Fruit fly (Drosophila melanogaster) whole organism, adult: ENCODE results near the gene Alp5.

Experiments
- CG11617 ChIP-seq: fragments of 200-800 bp; sonication (Bioruptor generic); optimal IDR thresholded peaks from 2 replicates; lab custom pipeline; 2017; ENCODE audit warnings: mild to moderate bottlenecking, missing biosample characterization, missing genetic modification reagents, missing genetic modification characterization
- CG12768 ChIP-seq: fragments of 200-800 bp; sonication (Bioruptor generic); optimal IDR thresholded peaks from 2 replicates; lab custom pipeline; 2017; ENCODE audit warnings: missing biosample characterization, missing genetic modification characterization, mild to moderate bottlenecking, moderate library complexity, missing genetic modification reagents
- CG14711 ChIP-seq: fragments of 200-800 bp; sonication (Bioruptor generic); optimal IDR thresholded peaks from 2 replicates; lab custom pipeline; 2018; ENCODE audit warnings: missing biosample characterization, mild to moderate bottlenecking, missing genetic modification characterization, moderate library complexity
- CG1620 ChIP-seq: fragments of 200-800 bp; sonication (Bioruptor generic); optimal IDR thresholded peaks from 2 replicates; lab custom pipeline; 2016; ENCODE audit warnings: missing biosample characterization, missing genetic modification characterization
- CG33017 ChIP-seq: fragments of 200-800 bp; sonication (Bioruptor generic); optimal IDR thresholded peaks from 2 replicates; lab custom pipeline; 2018; ENCODE audit warnings: missing biosample characterization, mild to moderate bottlenecking, missing genetic modification characterization, moderate library complexity
- CG5204 ChIP-seq: fragments of 200-800 bp; sonication (Bioruptor generic); optimal IDR thresholded peaks from 2 replicates; lab custom pipeline; 2016; ENCODE audit warnings: missing biosample characterization, missing genetic modification characterization
- CG7045 ChIP-seq: fragments of 200-800 bp; sonication (Bioruptor generic); optimal IDR thresholded peaks from 2 replicates; lab custom pipeline; 2017; ENCODE audit warnings: missing biosample characterization, mild to moderate bottlenecking, missing genetic modification characterization
- CG7101 ChIP-seq: fragments of 200-800 bp; sonication (Bioruptor generic); optimal IDR thresholded peaks from 2 replicates; lab custom pipeline; 2018; ENCODE audit warnings: missing biosample characterization, mild to moderate bottlenecking, missing genetic modification characterization, moderate library complexity
- Clk ChIP-seq: fragments of 200-800 bp; sonication (Bioruptor generic); optimal IDR thresholded peaks from 2 replicates; lab custom pipeline; 2017; ENCODE audit warnings: missing biosample characterization, missing genetic modification characterization
- Crg-1 ChIP-seq: fragments of 200-800 bp; sonication (Bioruptor generic); optimal IDR thresholded peaks from 2 replicates; lab custom pipeline; 2016; ENCODE audit warnings: missing biosample characterization, missing genetic modification characterization
- Hr96 ChIP-seq: fragments of 200-800 bp; sonication (Bioruptor generic); optimal IDR thresholded peaks from 2 replicates; lab custom pipeline; 2016; ENCODE audit warnings: missing biosample characterization, missing genetic modification characterization
- Mnt ChIP-seq: fragments of 200-800 bp; sonication (Bioruptor generic); optimal IDR thresholded peaks from 2 replicates; lab custom pipeline; 2016; ENCODE audit warnings: missing biosample characterization, mild to moderate bottlenecking, missing genetic modification characterization
- bab1 ChIP-seq: fragments of 200-800 bp; sonication (Bioruptor generic); optimal IDR thresholded peaks from 3 replicates; lab custom pipeline; 2019; ENCODE audit warnings: missing biosample characterization, mild to moderate bottlenecking, missing genetic modification characterization, moderate library complexity
- cic ChIP-seq: fragments of 200-800 bp; sonication (Bioruptor generic); optimal IDR thresholded peaks from 2 replicates; lab custom pipeline; 2017; ENCODE audit warnings: missing biosample characterization, mild to moderate bottlenecking, missing genetic modification characterization, moderate library complexity
- cnc ChIP-seq, 2 experiments: fragments of >200 bp; optimal IDR thresholded peaks; 2 replicates each; lab custom pipeline; 2017
- kay ChIP-seq: fragments of 200-800 bp; sonication (Bioruptor generic); peaks from one replicate; lab custom pipeline; 2016; ENCODE audit warnings: missing biosample characterization, missing genetic modification characterization, borderline replicate concordance
- ovo ChIP-seq: fragments of 200-800 bp; sonication (Bioruptor generic); optimal IDR thresholded peaks from 2 replicates; lab custom pipeline; 2016; ENCODE audit warnings: missing biosample characterization, missing genetic modification characterization
- pad ChIP-seq: fragments of 200-800 bp; sonication (Bioruptor generic); optimal IDR thresholded peaks from 3 replicates; lab custom pipeline; 2017; ENCODE audit warnings: missing biosample characterization, missing genetic modification characterization, mild to moderate bottlenecking, moderate library complexity, missing genetic modification reagents
- tj ChIP-seq: fragments of 200-800 bp; sonication (Bioruptor generic); optimal IDR thresholded peaks from 3 replicates; lab custom pipeline; 2017; ENCODE audit warnings: missing biosample characterization, mild to moderate bottlenecking, missing genetic modification characterization, moderate library complexity
- toe ChIP-seq: fragments of 200-800 bp; sonication (Bioruptor generic); optimal IDR thresholded peaks from 2 replicates; lab custom pipeline; 2016; ENCODE audit warnings: missing biosample characterization, missing genetic modification characterization

Alp5 gene

dm6 chr3R:21017464-21018080, 10.8 kb upstream of the Alp5 start, which contains the start of gene Rlip:
Rlip (plus strand) TSS chr3R:21017684.
- no peak for TF ChIP-seq CG33017
- no peak for TF ChIP-seq ovo (GFP tag; lab: Kevin White, UChicago)
- TF ChIP-seq Mnt (GFP tag; lab: Kevin White, UChicago), result no peak
- TF ChIP-seq CG12768, result peak; percentile 32
- TF ChIP-seq CG7101, result peak; percentile 36
- TF ChIP-seq tj (GFP tag; lab: Kevin White, UChicago), result no peak
- peak; percentile 26 for TF ChIP-seq Crg-1 (GFP tag; lab: Kevin White, UChicago)
- peak; percentile 57 for TF ChIP-seq pad (GFP tag; lab: Kevin White, UChicago)
- TF ChIP-seq Clk (GFP tag; lab: Kevin White, UChicago), result no peak
- TF ChIP-seq kay, result peak; percentile 77
- peak; percentile 10 for TF ChIP-seq CG5204 (GFP tag; lab: Kevin White, UChicago)
- TF ChIP-seq cic, result no peak
- TF ChIP-seq Hr96, result peak; percentile 46
- TF ChIP-seq CG7045 (GFP tag; lab: Kevin White, UChicago), result peak; percentile 37
- peak; percentile 43 for TF ChIP-seq CG14711 (tag; lab: Kevin White, UChicago)
- no peak for TF ChIP-seq cnc (optimal IDR thresholded peaks at IDR 0.05; lab: Kevin White, UChicago)
- peak; percentile 48 for TF ChIP-seq bab1 (GFP tag; lab: Kevin White, UChicago)
- TF ChIP-seq CG11617 (GFP tag; lab: Kevin White, UChicago), result no peak
- peak; percentile 2 for TF ChIP-seq CG1620 (GFP tag; lab: Kevin White, UChicago)
- TF ChIP-seq toe (GFP tag; lab: Kevin White, UChicago), result peak; percentile 57

DNA sequence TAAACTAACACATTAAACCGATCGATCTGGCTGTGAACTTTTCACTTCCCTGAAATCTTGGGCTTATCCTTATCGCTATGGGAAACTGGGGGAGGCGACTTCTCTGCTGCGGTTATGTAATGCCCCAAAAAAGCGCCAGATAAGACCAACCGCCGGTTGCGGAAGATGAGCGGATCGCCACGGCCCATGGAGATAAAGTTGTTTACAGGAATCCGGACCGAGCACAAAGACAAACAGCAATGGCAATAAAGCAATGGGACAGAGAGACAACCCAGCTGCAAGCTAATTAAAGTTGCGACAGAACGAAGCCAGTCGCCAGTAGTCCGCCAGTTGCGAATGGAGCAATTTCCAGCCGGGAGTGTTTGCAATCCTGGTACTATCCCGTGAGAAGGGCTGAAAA, 8.8 kb upstream of the Alp5 start, which contains the start of gene CG5697:
Gene CG5697 (plus strand): TSS at position 314 of the 400 bp plus-strand sequence.
- TF ChIP-seq CG11617 (GFP tag; lab: Kevin White, UChicago) (peak; percentile 28), Hr96 (no peak), ovo (GFP tag; lab: Kevin White, UChicago) (peak; percentile 17), CG12768 (peak; percentile 35), CG7045 (GFP tag; lab: Kevin White, UChicago) (peak; percentile 7), cic (peak; percentile 79), Clk (GFP tag; lab: Kevin White, UChicago) (no peak), CG1620 (GFP tag; lab: Kevin White, UChicago) (peak; percentile 0), kay (peak; percentile 86), bab1 (GFP tag; lab: Kevin White, UChicago) (no peak), Mnt (GFP tag; lab: Kevin White, UChicago) (peak; percentile 49)

- TF ChIP-seq CG11617 (GFP tag; lab: Kevin White, UChicago) (no peak), bab1 (GFP tag; lab: Kevin White, UChicago) (no peak)
Observed at dm6 chr3R:21013780-21014179, 7.0 kb upstream of the Alp5 start.

DNA sequence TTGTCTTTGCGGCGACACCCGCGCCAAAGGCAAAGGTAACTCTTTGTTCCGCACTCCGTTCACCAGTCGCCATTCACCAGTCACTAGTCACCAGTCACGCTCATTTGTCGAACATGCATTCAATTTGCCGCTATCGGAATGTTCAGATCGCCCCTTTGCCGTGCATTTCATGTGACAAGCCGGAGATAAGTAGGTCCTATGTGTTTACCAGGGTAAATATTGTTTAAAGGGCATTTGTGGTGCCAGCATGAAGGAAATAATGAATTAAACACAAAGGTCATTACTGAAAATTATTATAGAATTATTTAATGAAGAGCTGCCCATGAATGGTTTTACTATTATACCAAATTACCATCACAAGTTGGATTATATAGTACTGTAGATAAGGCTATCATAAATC, 5.7 kb downstream of the Alp5 start:
- TF ChIP-seq CG11617 (GFP tag; lab: Kevin White, UChicago) (peak; percentile 2), CG14711 (tag; lab: Kevin White, UChicago) (no peak), CG12768 (no peak), cic (peak; percentile 17), CG7101 (no peak), bab1 (GFP tag; lab: Kevin White, UChicago) (no peak), cnc (optimal IDR thresholded peaks at IDR 0.05; lab: Kevin White, UChicago) (no peak), toe (GFP tag; lab: Kevin White, UChicago) (no peak), kay (peak; percentile 78), Clk (GFP tag; lab: Kevin White, UChicago) (no peak), pad (GFP tag; lab: Kevin White, UChicago) (no peak), Crg-1 (GFP tag; lab: Kevin White, UChicago) (peak; percentile 4), ovo (GFP tag; lab: Kevin White, UChicago) (no peak), CG5204 (GFP tag; lab: Kevin White, UChicago) (no peak)

DNA sequence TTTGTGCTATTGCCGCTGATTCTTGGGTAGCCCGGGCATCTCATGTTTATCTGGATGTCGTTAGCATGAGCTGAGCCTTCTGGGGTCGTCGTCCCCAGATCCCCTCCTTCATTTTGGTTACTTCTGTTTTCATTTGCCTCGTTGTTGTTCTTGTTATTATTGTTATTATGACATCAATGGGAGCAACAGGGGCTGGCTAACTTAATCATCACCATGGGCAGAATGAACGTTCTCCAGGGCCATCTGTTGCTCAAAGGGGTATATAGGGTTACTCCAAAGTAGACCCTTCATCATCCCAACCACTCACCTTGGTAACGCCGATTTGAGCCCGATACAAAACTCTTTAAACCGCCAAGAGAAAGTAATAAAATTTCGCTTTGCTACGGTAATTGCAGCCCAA, 8.5 kb downstream of the Alp5 start:
- TF ChIP-seq cic (no peak), CG1620 (GFP tag; lab: Kevin White, UChicago) (no peak), bab1 (GFP tag; lab: Kevin White, UChicago) (no peak), Crg-1 (GFP tag; lab: Kevin White, UChicago) (no peak), CG7101 (no peak), cnc (optimal IDR thresholded peaks at IDR 0.05; lab: Kevin White, UChicago) (no peak), CG11617 (GFP tag; lab: Kevin White, UChicago) (no peak), CG5204 (GFP tag; lab: Kevin White, UChicago) (no peak), Hr96 (no peak), kay (no peak), toe (GFP tag; lab: Kevin White, UChicago) (no peak), Clk (GFP tag; lab: Kevin White, UChicago) (no peak), pad (GFP tag; lab: Kevin White, UChicago) (no peak), CG33017 (no peak), Mnt (GFP tag; lab: Kevin White, UChicago) (no peak), CG7045 (GFP tag; lab: Kevin White, UChicago) (no peak), tj (GFP tag; lab: Kevin White, UChicago) (no peak), CG14711 (tag; lab: Kevin White, UChicago) (no peak), CG12768 (no peak)

dm6 chr3R:20990409-20990808, 16.4 kb downstream of the Alp5 start:
- no peak for TF ChIP-seq CG1620 (GFP tag; lab: Kevin White, UChicago)
- no peak for TF ChIP-seq toe (GFP tag; lab: Kevin White, UChicago)
- no peak for TF ChIP-seq cic
- TF ChIP-seq Hr96, result no peak
